Fruit fly (Drosophila melanogaster) whole organism, embryonic: ENCODE results near the gene Set2.

Experiments
- Antp ChIP-seq: fragments of 200-800 bp; sonication (Bioruptor generic); optimal IDR thresholded peaks from 3 replicates; lab custom pipeline; 2016; ENCODE audit warnings: missing biosample characterization, missing genetic modification characterization
- BEAF-32 ChIP-seq: fragments of 200-800 bp; sonication (Bioruptor generic); optimal IDR thresholded peaks from 3 replicates; lab custom pipeline; 2017; ENCODE audit warnings: missing biosample characterization, missing genetic modification characterization, mild to moderate bottlenecking, moderate library complexity, missing genetic modification reagents
- Bgb ChIP-seq: fragments of 200-800 bp; sonication (Bioruptor generic); IDR thresholded peaks from 2 replicates; pipeline ENCODE4 v1.3.6; 2022; ENCODE audit warnings: missing biosample characterization, missing genetic modification characterization; ENCODE audit not compliant: partially characterized antibody
- CG11456 ChIP-seq: fragments of 200-800 bp; sonication (Bioruptor generic); IDR thresholded peaks from 3 replicates; pipeline ENCODE4 v1.3.6; 2022; ENCODE audit warnings: missing biosample characterization, missing genetic modification characterization
- CG12769 ChIP-seq: fragments of 200-800 bp; sonication (Bioruptor generic); optimal IDR thresholded peaks from 2 replicates; lab custom pipeline; 2019; ENCODE audit warnings: missing biosample characterization, mild to moderate bottlenecking, missing genetic modification characterization, moderate library complexity
- CG13424 ChIP-seq: fragments of 200-800 bp; sonication (Bioruptor generic); optimal IDR thresholded peaks from 2 replicates; lab custom pipeline; 2019; ENCODE audit warnings: missing biosample characterization, mild to moderate bottlenecking, missing genetic modification characterization, moderate library complexity
- CG14667 ChIP-seq: fragments of 200-800 bp; sonication (Bioruptor generic); IDR thresholded peaks from 2 replicates; pipeline ENCODE4 v1.3.6; 2022; ENCODE audit warnings: missing biosample characterization, missing genetic modification characterization
- CG17612 ChIP-seq: fragments of 200-800 bp; sonication (Bioruptor generic); IDR thresholded peaks from 2 replicates; pipeline ENCODE4 v1.3.6; 2022; ENCODE audit warnings: missing biosample characterization, missing genetic modification characterization
- CG2129 ChIP-seq: fragments of 200-800 bp; sonication (Bioruptor generic); IDR thresholded peaks from 2 replicates; pipeline ENCODE4 v1.3.6; 2022; ENCODE audit warnings: missing biosample characterization, missing genetic modification characterization; ENCODE audit not compliant: partially characterized antibody
- CG2712 ChIP-seq: fragments of 200-800 bp; optimal IDR thresholded peaks from 3 replicates; lab custom pipeline; 2019; ENCODE audit warnings: missing biosample characterization, mild to moderate bottlenecking, missing genetic modification characterization, moderate library complexity
- CG30403 ChIP-seq: fragments of 200-800 bp; sonication (Bioruptor generic); optimal IDR thresholded peaks from 3 replicates; lab custom pipeline; 2016; ENCODE audit warnings: missing biosample characterization, missing genetic modification characterization
- CG32767 ChIP-seq: fragments of 200-800 bp; sonication (Bioruptor generic); IDR thresholded peaks from 2 replicates; pipeline ENCODE4 v1.3.6; 2022; ENCODE audit warnings: missing biosample characterization, missing genetic modification characterization
- CG3281 ChIP-seq: fragments of 200-800 bp; sonication (Bioruptor generic); optimal IDR thresholded peaks from 3 replicates; lab custom pipeline; 2017; ENCODE audit warnings: missing biosample characterization, mild to moderate bottlenecking, missing genetic modification characterization
- CG8290 ChIP-seq, 3 experiments: fragments of 200-800 bp; sonication (Bioruptor generic); optimal IDR thresholded peaks; 2 replicates each; lab custom pipeline; 2016 to 2019; ENCODE audit warnings: missing biosample characterization in 3 of 3, missing genetic modification characterization in 3 of 3, mild to moderate bottlenecking in 2 of 3, moderate library complexity in 1 of 3
- CG8924 ChIP-seq: fragments of 200-800 bp; optimal IDR thresholded peaks from 3 replicates; lab custom pipeline; 2019; ENCODE audit warnings: missing biosample characterization, mild to moderate bottlenecking, missing genetic modification characterization, moderate library complexity
- CG9609 ChIP-seq: fragments of 200-800 bp; sonication (Bioruptor generic); optimal IDR thresholded peaks from 3 replicates; lab custom pipeline; 2016; ENCODE audit warnings: missing biosample characterization, missing genetic modification characterization
- CTCF ChIP-seq: fragments of 200-800 bp; sonication (Bioruptor generic); optimal IDR thresholded peaks from 2 replicates; lab custom pipeline; 2017; ENCODE audit warnings: missing biosample characterization, mild to moderate bottlenecking, missing genetic modification characterization, moderate library complexity
- Dad ChIP-seq: fragments of 200-800 bp; sonication (Bioruptor generic); optimal IDR thresholded peaks from 3 replicates; lab custom pipeline; 2016; ENCODE audit warnings: missing biosample characterization, missing genetic modification characterization
- Doc3 ChIP-seq: fragments of 200-800 bp; sonication (Bioruptor generic); IDR thresholded peaks from 3 replicates; pipeline ENCODE4 v1.3.6; 2022; ENCODE audit warnings: missing biosample characterization, missing genetic modification characterization; ENCODE audit not compliant: partially characterized antibody
- HLH4C ChIP-seq: fragments of 200-800 bp; sonication (Bioruptor generic); IDR thresholded peaks from 3 replicates; pipeline ENCODE4 v1.3.6; 2022; ENCODE audit warnings: missing biosample characterization, missing genetic modification characterization; ENCODE audit not compliant: partially characterized antibody
- HmgZ ChIP-seq: fragments of 200-800 bp; sonication (Bioruptor generic); optimal IDR thresholded peaks from 2 replicates; lab custom pipeline; 2018; ENCODE audit warnings: missing biosample characterization, mild to moderate bottlenecking, missing genetic modification characterization
- Hr51 ChIP-seq, 2 experiments: fragments of 200-800 bp; sonication (Bioruptor generic); optimal IDR thresholded peaks; 2 replicates in 1 of 2; 3 replicates in 1 of 2; lab custom pipeline; 2016 to 2018; ENCODE audit warnings: missing biosample characterization in 2 of 2, missing genetic modification characterization in 2 of 2, mild to moderate bottlenecking in 1 of 2, moderate library complexity in 1 of 2
- Jarid2 ChIP-seq: fragments of 200-800 bp; sonication (Bioruptor generic); optimal IDR thresholded peaks from 3 replicates; lab custom pipeline; 2017; ENCODE audit warnings: mild to moderate bottlenecking, missing biosample characterization, missing genetic modification reagents, missing genetic modification characterization
- MBD-R2 ChIP-seq: fragments of 200-800 bp; sonication (Bioruptor generic); IDR thresholded peaks from 2 replicates; pipeline ENCODE4 v1.3.6; 2022; ENCODE audit warnings: missing biosample characterization, missing genetic modification characterization
- Med ChIP-seq: fragments of 200-800 bp; sonication (Bioruptor generic); peaks from one replicate; lab custom pipeline; 2016; ENCODE audit warnings: missing biosample characterization, missing genetic modification characterization, mild to moderate bottlenecking, inconsistent platforms, moderate library complexity
- NC2α ChIP-seq: fragments of 200-800 bp; sonication (Bioruptor generic); optimal IDR thresholded peaks from 2 replicates; lab custom pipeline; 2016; ENCODE audit warnings: missing biosample characterization, missing genetic modification characterization
- Neu2 ChIP-seq: fragments of 200-800 bp; sonication (Bioruptor generic); optimal IDR thresholded peaks from 3 replicates; lab custom pipeline; 2016; ENCODE audit warnings: missing biosample characterization, missing genetic modification characterization, borderline replicate concordance
- Nf-YC ChIP-seq: fragments of 200-800 bp; optimal IDR thresholded peaks from 3 replicates; lab custom pipeline; 2019; ENCODE audit warnings: missing biosample characterization, mild to moderate bottlenecking, missing genetic modification characterization, moderate library complexity
- Oli ChIP-seq: fragments of 200-800 bp; sonication (Bioruptor generic); optimal IDR thresholded peaks from 2 replicates; lab custom pipeline; 2018; ENCODE audit warnings: missing biosample characterization, mild to moderate bottlenecking, missing genetic modification characterization, moderate library complexity
- Sry-β ChIP-seq: fragments of 200-800 bp; sonication (Bioruptor generic); optimal IDR thresholded peaks from 2 replicates; lab custom pipeline; 2018; ENCODE audit warnings: missing biosample characterization, mild to moderate bottlenecking, missing genetic modification characterization, moderate library complexity
- amos ChIP-seq: fragments of 200-800 bp; sonication (Bioruptor generic); IDR thresholded peaks from 2 replicates; pipeline ENCODE4 v1.3.6; 2022; ENCODE audit warnings: missing biosample characterization, missing genetic modification characterization; ENCODE audit not compliant: partially characterized antibody
- chif ChIP-seq, 2 experiments: fragments of 200-800 bp; sonication (Bioruptor generic); optimal IDR thresholded peaks; 3 replicates each; lab custom pipeline; 2016; ENCODE audit warnings: missing biosample characterization in 2 of 2, missing genetic modification characterization in 2 of 2
- disco-r ChIP-seq: fragments of 200-800 bp; sonication (Bioruptor generic); optimal IDR thresholded peaks from 2 replicates; lab custom pipeline; 2016; ENCODE audit warnings: missing biosample characterization, missing genetic modification characterization
- dysf ChIP-seq: fragments of 200-800 bp; sonication (Bioruptor generic); IDR thresholded peaks from 3 replicates; pipeline ENCODE4 v1.3.6; 2022; ENCODE audit warnings: missing biosample characterization, missing genetic modification characterization
- esg ChIP-seq: fragments of 200-800 bp; sonication (Bioruptor generic); conservative IDR thresholded peaks from 2 replicates; pipeline ENCODE4 v1.3.6; 2022; ENCODE audit warnings: missing biosample characterization, missing genetic modification characterization
- gfzf ChIP-seq: fragments of 200-800 bp; sonication (Bioruptor generic); optimal IDR thresholded peaks from 2 replicates; lab custom pipeline; 2016; ENCODE audit warnings: missing biosample characterization, mild to moderate bottlenecking, missing genetic modification characterization, moderate library complexity
- insv ChIP-seq, 2 experiments: fragments of 200-800 bp; sonication (Bioruptor generic); optimal IDR thresholded peaks; 3 replicates each; lab custom pipeline; 2016 to 2018; ENCODE audit warnings: missing biosample characterization in 2 of 2, missing genetic modification characterization in 2 of 2
- inv ChIP-seq: fragments of 200-800 bp; sonication (Bioruptor generic); IDR thresholded peaks from 2 replicates; pipeline ENCODE4 v1.3.6; 2022; ENCODE audit warnings: missing biosample characterization, missing genetic modification characterization; ENCODE audit not compliant: partially characterized antibody
- knrl ChIP-seq: fragments of 200-800 bp; sonication (Bioruptor generic); IDR thresholded peaks from 3 replicates; pipeline ENCODE4 v1.3.6; 2022; ENCODE audit warnings: missing biosample characterization, missing genetic modification characterization; ENCODE audit not compliant: partially characterized antibody
- lab ChIP-seq: fragments of 200-800 bp; sonication (Bioruptor generic); optimal IDR thresholded peaks from 3 replicates; lab custom pipeline; 2017; ENCODE audit warnings: missing biosample characterization, missing genetic modification characterization, mild to moderate bottlenecking, moderate library complexity, missing genetic modification reagents
- lilli ChIP-seq: fragments of 200-800 bp; sonication (Bioruptor generic); optimal IDR thresholded peaks from 3 replicates; lab custom pipeline; 2016; ENCODE audit warnings: missing biosample characterization, missing genetic modification characterization
- sd ChIP-seq: fragments of 200-800 bp; sonication (Bioruptor generic); optimal IDR thresholded peaks from 3 replicates; lab custom pipeline; 2018; ENCODE audit warnings: missing biosample characterization, mild to moderate bottlenecking, missing genetic modification characterization, moderate library complexity
- sqz ChIP-seq: fragments of 200-800 bp; sonication (Bioruptor generic); optimal IDR thresholded peaks from 3 replicates; lab custom pipeline; 2018; ENCODE audit warnings: missing biosample characterization, mild to moderate bottlenecking, missing genetic modification characterization
- tap ChIP-seq: fragments of 200-800 bp; optimal IDR thresholded peaks from 3 replicates; lab custom pipeline; 2019; ENCODE audit warnings: missing biosample characterization, mild to moderate bottlenecking, missing genetic modification characterization, moderate library complexity
- tgo ChIP-seq: fragments of 200-800 bp; sonication (Bioruptor generic); IDR thresholded peaks from 3 replicates; pipeline ENCODE4 v1.3.6; 2022; ENCODE audit warnings: missing biosample characterization, missing genetic modification characterization
- tin ChIP-seq: fragments of 200-800 bp; sonication (Bioruptor generic); optimal IDR thresholded peaks from 3 replicates; lab custom pipeline; 2016; ENCODE audit warnings: missing biosample characterization, missing genetic modification characterization
- vnd ChIP-seq: fragments of 200-800 bp; sonication (Bioruptor generic); IDR thresholded peaks from 3 replicates; pipeline ENCODE4 v1.3.6; 2022; ENCODE audit warnings: missing biosample characterization, missing genetic modification characterization; ENCODE audit not compliant: partially characterized antibody

The Set2 gene

DNA sequence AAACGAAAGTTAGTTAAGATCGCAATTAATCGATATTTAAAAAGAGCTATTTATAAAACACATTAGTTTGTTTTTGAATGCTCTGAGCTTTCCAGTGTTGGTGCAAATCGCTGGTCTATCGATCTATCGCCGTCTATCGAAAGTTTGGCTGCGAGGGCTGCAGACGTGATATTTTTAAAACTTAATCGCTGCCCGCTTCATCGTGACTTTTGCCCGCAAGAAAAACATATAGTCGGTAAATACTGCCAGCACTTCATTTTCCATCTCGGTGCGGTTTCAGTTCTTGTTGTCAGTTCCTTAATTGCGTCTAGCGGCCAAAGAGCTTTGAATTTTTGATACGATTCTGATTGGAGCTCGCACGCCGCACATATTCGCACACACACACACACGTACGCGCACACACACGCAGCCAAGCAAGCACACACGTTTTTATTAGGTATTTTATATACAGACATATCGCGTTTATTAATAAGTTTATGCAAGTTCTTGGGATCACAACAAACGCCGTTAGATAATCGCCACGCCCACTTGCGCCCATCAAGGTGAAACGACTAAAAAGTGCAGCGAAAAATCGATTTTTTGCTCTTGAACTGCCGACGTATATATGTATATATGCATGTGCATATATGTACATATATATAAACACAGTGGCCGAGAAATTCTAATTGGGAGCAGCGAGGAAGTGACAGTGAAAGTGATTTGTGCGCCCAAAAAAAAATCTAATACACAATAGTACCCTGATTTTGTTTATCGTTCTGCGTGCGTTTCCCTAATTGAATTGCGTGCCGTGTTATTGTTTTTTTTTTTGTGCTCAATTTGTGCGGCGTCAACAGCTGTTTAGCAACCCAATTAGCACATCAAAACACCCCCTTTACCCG lies 42.0 kb upstream of the Set2 start (continued):
- TF ChIP-seq CG2712: peak; percentile 4
- peak; percentile 19 for TF ChIP-seq lab
- peak; percentile 71 for TF ChIP-seq BEAF-32
- peak; percentile 76 for TF ChIP-seq Bgb
- peak; percentile 75 for TF ChIP-seq HLH4C (GFP tag; lab: Robert Waterston, UW)
- TF ChIP-seq sd (tag; lab: Kevin White, UChicago): peak; percentile 7
- no peak for TF ChIP-seq CG14667 (GFP tag; lab: Robert Waterston, UW)
- TF ChIP-seq dysf: 0 out of 3 replicates have a peak, but pooled peaks have one; percentile 23
- no peak for TF ChIP-seq CG13424 (tag; lab: Kevin White, UChicago)
- TF ChIP-seq Antp (GFP tag; lab: Kevin White, UChicago): peak; percentile 8
- TF ChIP-seq CTCF (GFP tag; lab: Kevin White, UChicago): peak; percentile 30
- TF ChIP-seq insv (GFP tag; optimal IDR thresholded peaks at IDR 0.05; lab: Kevin White, UChicago): peak in 1 of 2 experiments; percentile 61
- no peak for TF ChIP-seq Sry-β
- no peak for TF ChIP-seq Oli (tag; lab: Kevin White, UChicago)
- peak; percentile 33 for TF ChIP-seq gfzf (GFP tag; lab: Kevin White, UChicago)
- no peak for TF ChIP-seq chif (GFP tag; optimal IDR thresholded peaks at IDR 0.05; lab: Kevin White, UChicago)
- TF ChIP-seq Doc3 (GFP tag; lab: Robert Waterston, UW): peak; percentile 54; the same call in 2 of the 3 replicates
- TF ChIP-seq MBD-R2: peak; percentile 59
- peak; percentile 90 for TF ChIP-seq Med (GFP tag; lab: Kevin White, UChicago)
- peak; percentile 56 for TF ChIP-seq sqz (GFP tag; lab: Kevin White, UChicago)
- TF ChIP-seq Dad (GFP tag; lab: Kevin White, UChicago): peak; percentile 23
- peak; percentile 18 for TF ChIP-seq tin (GFP tag; lab: Kevin White, UChicago)
- no peak for TF ChIP-seq CG32767 (GFP tag; lab: Robert Waterston, UW)
- TF ChIP-seq CG30403 (GFP tag; lab: Kevin White, UChicago): peak; percentile 6
- peak; percentile 58 for TF ChIP-seq knrl (GFP tag; lab: Robert Waterston, UW)
- peak; percentile 22 for TF ChIP-seq lilli (GFP tag; lab: Kevin White, UChicago)
- TF ChIP-seq amos (GFP tag; lab: Robert Waterston, UW): peak; percentile 66; the same call in 1 of the 2 replicates
- peak; percentile 3 for TF ChIP-seq CG12769 (tag; lab: Kevin White, UChicago)
- peak; percentile 56; the same call in 1 of the 3 replicates for TF ChIP-seq CG11456 (GFP tag; lab: Robert Waterston, UW)
- TF ChIP-seq CG8290 (GFP tag; optimal IDR thresholded peaks at IDR 0.05; lab: Kevin White, UChicago): no peak
- TF ChIP-seq CG8290 (tag; optimal IDR thresholded peaks at IDR 0.05; lab: Kevin White, UChicago): peak in 1 of 2 experiments; percentile 50
- peak in 1 of 2 experiments; percentile 6 for TF ChIP-seq Hr51 (GFP tag; optimal IDR thresholded peaks at IDR 0.05; lab: Kevin White, UChicago)
- TF ChIP-seq disco-r: no peak
- TF ChIP-seq CG3281 (GFP tag; lab: Kevin White, UChicago): peak; percentile 13
- peak; percentile 53; the same call in 2 of the 3 replicates for TF ChIP-seq vnd (GFP tag; lab: Robert Waterston, UW)
- no peak for TF ChIP-seq Jarid2 (GFP tag; lab: Kevin White, UChicago)
- TF ChIP-seq esg: no peak
- TF ChIP-seq tap (tag; lab: Kevin White, UChicago): no peak
- TF ChIP-seq Neu2 (GFP tag; lab: Kevin White, UChicago): no peak
- no peak for TF ChIP-seq NC2α
- peak; percentile 51 for TF ChIP-seq inv (GFP tag; lab: Robert Waterston, UW)
- TF ChIP-seq CG9609 (GFP tag; lab: Kevin White, UChicago): peak; percentile 36
- peak; percentile 79 for TF ChIP-seq Nf-YC (tag; lab: Kevin White, UChicago)
- TF ChIP-seq tgo (GFP tag; lab: Robert Waterston, UW): no peak
- TF ChIP-seq CG17612: no peak
- no peak for TF ChIP-seq CG2129 (GFP tag; lab: Robert Waterston, UW)
- peak; percentile 59 for TF ChIP-seq HmgZ (tag; lab: Kevin White, UChicago)
- TF ChIP-seq CG8924 (tag; lab: Kevin White, UChicago): no peak
